Fruit fly (Drosophila melanogaster) whole organism, embryonic: Measurements from ENCODE around the gene Galphai.

Experiments
- Ada2b ChIP-seq: fragments of 200-800 bp; sonication (Bioruptor generic); IDR thresholded peaks from 2 replicates; pipeline ENCODE4 v1.3.6; 2022; ENCODE audit warnings: missing biosample characterization, missing genetic modification characterization
- Aef1 ChIP-seq: fragments of 200-800 bp; sonication (Bioruptor generic); IDR thresholded peaks from 3 replicates; pipeline ENCODE4 v1.3.6; 2022; ENCODE audit warnings: missing biosample characterization, missing genetic modification characterization
- CG10267 ChIP-seq: fragments of 200-800 bp; sonication (Bioruptor generic); optimal IDR thresholded peaks from 2 replicates; lab custom pipeline; 2018; ENCODE audit warnings: missing biosample characterization, mild to moderate bottlenecking, missing genetic modification characterization, moderate library complexity
- CG10979 ChIP-seq: fragments of 200-800 bp; sonication (Bioruptor generic); optimal IDR thresholded peaks from 2 replicates; lab custom pipeline; 2018; ENCODE audit warnings: missing biosample characterization, mild to moderate bottlenecking, missing genetic modification characterization, moderate library complexity
- CG11085 ChIP-seq: fragments of 200-800 bp; sonication (Bioruptor generic); IDR thresholded peaks from 2 replicates; pipeline ENCODE4 v1.3.6; 2022; ENCODE audit warnings: missing biosample characterization, missing genetic modification characterization
- CG12391 ChIP-seq: fragments of 200-800 bp; sonication (Bioruptor generic); optimal IDR thresholded peaks from 3 replicates; lab custom pipeline; 2018; ENCODE audit warnings: missing biosample characterization, mild to moderate bottlenecking, missing genetic modification characterization, moderate library complexity
- CG13296 ChIP-seq: fragments of 200-800 bp; sonication (Bioruptor generic); optimal IDR thresholded peaks from 3 replicates; lab custom pipeline; 2018; ENCODE audit warnings: missing biosample characterization, mild to moderate bottlenecking, missing genetic modification characterization
- CG2120 ChIP-seq: fragments of 200-800 bp; sonication (Bioruptor generic); optimal IDR thresholded peaks from 3 replicates; lab custom pipeline; 2016; ENCODE audit warnings: missing biosample characterization, missing genetic modification characterization
- CG30403 ChIP-seq: fragments of 200-800 bp; sonication (Bioruptor generic); optimal IDR thresholded peaks from 3 replicates; lab custom pipeline; 2016; ENCODE audit warnings: missing biosample characterization, missing genetic modification characterization
- CG31441 ChIP-seq: fragments of 200-800 bp; sonication (Bioruptor generic); IDR thresholded peaks from 2 replicates; pipeline ENCODE4 v1.3.6; 2022; ENCODE audit warnings: missing biosample characterization, missing genetic modification characterization
- CG3163 ChIP-seq: fragments of 200-800 bp; sonication (Bioruptor generic); optimal IDR thresholded peaks from 3 replicates; lab custom pipeline; 2016; ENCODE audit warnings: missing biosample characterization, missing genetic modification characterization
- CG32767 ChIP-seq: fragments of 200-800 bp; sonication (Bioruptor generic); IDR thresholded peaks from 2 replicates; pipeline ENCODE4 v1.3.6; 2022; ENCODE audit warnings: missing biosample characterization, missing genetic modification characterization
- CG33557 ChIP-seq: fragments of 200-800 bp; sonication (Bioruptor generic); optimal IDR thresholded peaks from 2 replicates; lab custom pipeline; 2019; ENCODE audit warnings: missing biosample characterization, mild to moderate bottlenecking, missing genetic modification characterization, moderate library complexity
- CG3407 ChIP-seq: fragments of 200-800 bp; sonication (Bioruptor generic); optimal IDR thresholded peaks from 2 replicates; lab custom pipeline; 2018; ENCODE audit warnings: missing biosample characterization, mild to moderate bottlenecking, missing genetic modification characterization
- CG4730 ChIP-seq: fragments of 200-800 bp; sonication (Bioruptor generic); IDR thresholded peaks from 2 replicates; pipeline ENCODE4 v1.3.6; 2022; ENCODE audit warnings: missing biosample characterization, missing genetic modification characterization
- CG6272 ChIP-seq: fragments of 200-800 bp; sonication (Bioruptor generic); IDR thresholded peaks from 2 replicates; pipeline ENCODE4 v1.3.6; 2022; ENCODE audit warnings: missing biosample characterization, missing genetic modification characterization
- CG8290 ChIP-seq, 3 experiments: fragments of 200-800 bp; sonication (Bioruptor generic); optimal IDR thresholded peaks; 2 replicates each; lab custom pipeline; 2016 to 2019; ENCODE audit warnings: missing biosample characterization in 3 of 3, missing genetic modification characterization in 3 of 3, mild to moderate bottlenecking in 2 of 3, moderate library complexity in 1 of 3
- CTCF ChIP-seq: fragments of 200-800 bp; sonication (Bioruptor generic); optimal IDR thresholded peaks from 2 replicates; lab custom pipeline; 2017; ENCODE audit warnings: missing biosample characterization, mild to moderate bottlenecking, missing genetic modification characterization, moderate library complexity
- Dll ChIP-seq: fragments of 200-800 bp; sonication (Bioruptor generic); IDR thresholded peaks from 4 replicates; pipeline ENCODE4 v1.3.6; 2022; ENCODE audit warnings: missing biosample characterization, missing genetic modification characterization; ENCODE audit not compliant: partially characterized antibody
- Drgx ChIP-seq: fragments of 200-800 bp; sonication (Bioruptor generic); IDR thresholded peaks from 2 replicates; pipeline ENCODE4 v1.3.6; 2022; ENCODE audit warnings: missing biosample characterization, missing genetic modification characterization
- E2f2 ChIP-seq: fragments of 200-800 bp; sonication (Bioruptor generic); IDR thresholded peaks from 2 replicates; pipeline ENCODE4 v1.3.6; 2022; ENCODE audit warnings: missing biosample characterization, missing genetic modification characterization
- Ets65A ChIP-seq: fragments of 200-800 bp; sonication (Bioruptor generic); peaks from one replicate; lab custom pipeline; 2016; ENCODE audit warnings: missing biosample characterization, missing genetic modification characterization
- Fer1 ChIP-seq: fragments of 200-800 bp; sonication (Bioruptor generic); optimal IDR thresholded peaks from 2 replicates; lab custom pipeline; 2017; ENCODE audit warnings: missing biosample characterization, mild to moderate bottlenecking, missing genetic modification characterization
- Mad ChIP-seq: fragments of 200-800 bp; sonication (Bioruptor generic); optimal IDR thresholded peaks from 2 replicates; lab custom pipeline; 2016; ENCODE audit warnings: missing biosample characterization, missing genetic modification characterization
- Meics ChIP-seq: fragments of 200-800 bp; sonication (Bioruptor generic); optimal IDR thresholded peaks from 2 replicates; lab custom pipeline; 2017; ENCODE audit warnings: missing biosample characterization, mild to moderate bottlenecking, missing genetic modification characterization
- Myb ChIP-seq: fragments of 200-800 bp; sonication (Bioruptor generic); optimal IDR thresholded peaks from 2 replicates; lab custom pipeline; 2016; ENCODE audit warnings: missing biosample characterization, missing genetic modification characterization
- PHDP ChIP-seq: fragments of 200-800 bp; sonication (Bioruptor generic); optimal IDR thresholded peaks from 3 replicates; lab custom pipeline; 2018; ENCODE audit warnings: missing biosample characterization, mild to moderate bottlenecking, missing genetic modification characterization, moderate library complexity
- Ssrp ChIP-seq: fragments of 200-800 bp; sonication (Bioruptor generic); optimal IDR thresholded peaks from 2 replicates; lab custom pipeline; 2018; ENCODE audit warnings: missing biosample characterization, mild to moderate bottlenecking, missing genetic modification characterization, moderate library complexity
- Vsx1 ChIP-seq: fragments of 200-800 bp; sonication (Bioruptor generic); optimal IDR thresholded peaks from 2 replicates; lab custom pipeline; 2017; ENCODE audit warnings: missing biosample characterization, mild to moderate bottlenecking, missing genetic modification characterization, missing genetic modification reagents
- Xrp1 ChIP-seq: fragments of 200-800 bp; sonication (Bioruptor generic); IDR thresholded peaks from 2 replicates; pipeline ENCODE4 v1.3.6; 2022; ENCODE audit warnings: missing biosample characterization, missing genetic modification characterization
- YL-1 ChIP-seq: fragments of 200-800 bp; sonication (Bioruptor generic); optimal IDR thresholded peaks from 3 replicates; lab custom pipeline; 2017; ENCODE audit warnings: missing biosample characterization, mild to moderate bottlenecking, missing genetic modification characterization
- ap ChIP-seq: fragments of 200-800 bp; sonication (Bioruptor generic); IDR thresholded peaks from 2 replicates; pipeline ENCODE4 v1.3.6; 2022; ENCODE audit warnings: missing biosample characterization, missing genetic modification characterization
- az2 ChIP-seq: fragments of 200-800 bp; sonication (Bioruptor generic); optimal IDR thresholded peaks from 3 replicates; lab custom pipeline; 2016; ENCODE audit warnings: missing biosample characterization, missing genetic modification characterization
- bsh ChIP-seq, 2 experiments: fragments of 200-800 bp; sonication (Bioruptor generic); optimal IDR thresholded peaks; 2 replicates each; lab custom pipeline; 2017 to 2018; ENCODE audit warnings: mild to moderate bottlenecking in 2 of 2, missing biosample characterization in 2 of 2, missing genetic modification characterization in 2 of 2, moderate library complexity in 1 of 2
- chm ChIP-seq: fragments of 200-800 bp; sonication (Bioruptor generic); IDR thresholded peaks from 2 replicates; pipeline ENCODE4 v1.3.6; 2022; ENCODE audit warnings: missing biosample characterization, missing genetic modification characterization
- chn ChIP-seq: fragments of 200-800 bp; sonication (Bioruptor generic); optimal IDR thresholded peaks from 2 replicates; lab custom pipeline; 2016; ENCODE audit warnings: missing biosample characterization, missing genetic modification characterization
- ems ChIP-seq: fragments of 200-800 bp; sonication (Bioruptor generic); optimal IDR thresholded peaks from 3 replicates; lab custom pipeline; 2016; ENCODE audit warnings: missing biosample characterization, missing genetic modification characterization
- hbn ChIP-seq: fragments of 200-800 bp; sonication (Bioruptor generic); IDR thresholded peaks from 2 replicates; pipeline ENCODE4 v1.3.6; 2022; ENCODE audit warnings: missing biosample characterization, missing genetic modification characterization; ENCODE audit not compliant: partially characterized antibody
- jigr1 ChIP-seq: fragments of 200-800 bp; sonication (Bioruptor generic); IDR thresholded peaks from 3 replicates; pipeline ENCODE4 v1.3.6; 2022; ENCODE audit warnings: missing biosample characterization, missing genetic modification characterization
- lmd ChIP-seq: fragments of 200-800 bp; sonication (Bioruptor generic); IDR thresholded peaks from 2 replicates; pipeline ENCODE4 v1.3.6; 2022; ENCODE audit warnings: missing biosample characterization, missing genetic modification characterization
- lola ChIP-seq, 3 experiments: fragments of >200 bp in 2 of 3; fragments of 200-800 bp in 1 of 3; sonication (Bioruptor generic) in 1 of 3; optimal IDR thresholded peaks; 2 replicates each; lab custom pipeline; 2017 to 2019; ENCODE audit warnings: missing biosample characterization in 3 of 3, missing genetic modification characterization in 3 of 3, mild to moderate bottlenecking in 1 of 3, moderate library complexity in 1 of 3
- scrt ChIP-seq: fragments of 200-800 bp; sonication (Bioruptor generic); optimal IDR thresholded peaks from 2 replicates; lab custom pipeline; 2018; ENCODE audit warnings: missing biosample characterization, mild to moderate bottlenecking, missing genetic modification characterization, moderate library complexity
- sens ChIP-seq: fragments of 200-800 bp; sonication (Bioruptor generic); peaks from one replicate; lab custom pipeline; 2016; ENCODE audit warnings: missing biosample characterization, missing genetic modification characterization
- sima ChIP-seq: fragments of 200-800 bp; sonication (Bioruptor generic); optimal IDR thresholded peaks from 2 replicates; lab custom pipeline; 2016; ENCODE audit warnings: missing biosample characterization, missing genetic modification characterization
- sqz ChIP-seq: fragments of 200-800 bp; sonication (Bioruptor generic); optimal IDR thresholded peaks from 3 replicates; lab custom pipeline; 2018; ENCODE audit warnings: missing biosample characterization, mild to moderate bottlenecking, missing genetic modification characterization
- stwl ChIP-seq: fragments of 200-800 bp; sonication (Bioruptor generic); optimal IDR thresholded peaks from 3 replicates; lab custom pipeline; 2018; ENCODE audit warnings: missing biosample characterization, mild to moderate bottlenecking, missing genetic modification characterization, moderate library complexity
- tgo ChIP-seq: fragments of 200-800 bp; sonication (Bioruptor generic); IDR thresholded peaks from 3 replicates; pipeline ENCODE4 v1.3.6; 2022; ENCODE audit warnings: missing biosample characterization, missing genetic modification characterization
- tup ChIP-seq: fragments of 200-800 bp; sonication (Bioruptor generic); optimal IDR thresholded peaks from 2 replicates; lab custom pipeline; 2016; ENCODE audit warnings: missing biosample characterization, mild to moderate bottlenecking, missing genetic modification characterization, moderate library complexity
- unpg ChIP-seq: fragments of 200-800 bp; sonication (Bioruptor generic); optimal IDR thresholded peaks from 3 replicates; lab custom pipeline; 2018; ENCODE audit warnings: missing biosample characterization, mild to moderate bottlenecking, missing genetic modification characterization, moderate library complexity

Gene Galphai

dm6 chr3L:6968961-6969814, 10.7 kb downstream of the Galphai start, which contains the start of the genes Mis12 and CG9953 (continued):
- TF ChIP-seq CG12391 (tag; lab: Kevin White, UChicago) (peak; percentile 64), CG2120 (GFP tag; lab: Kevin White, UChicago) (peak; percentile 36), CG10267 (tag; lab: Kevin White, UChicago) (peak; percentile 21), tgo (GFP tag; lab: Robert Waterston, UW) (peak; percentile 31; the same call in 1 of the 3 replicates), Myb (GFP tag; lab: Kevin White, UChicago) (no peak), Meics (GFP tag; lab: Kevin White, UChicago) (peak; percentile 55), lola (GFP tag; optimal IDR thresholded peaks at IDR 0.05; lab: Kevin White, UChicago) (peak in 1 of 3 experiments; percentile 62), Mad (GFP tag; lab: Kevin White, UChicago) (no peak), CG30403 (GFP tag; lab: Kevin White, UChicago) (peak; percentile 72), lmd (GFP tag; lab: Robert Waterston, UW) (peak; percentile 48), CG33557 (GFP tag; lab: Kevin White, UChicago) (peak; percentile 43), CG8290 (GFP tag; optimal IDR thresholded peaks at IDR 0.05; lab: Kevin White, UChicago) (no peak), CG8290 (tag; optimal IDR thresholded peaks at IDR 0.05; lab: Kevin White, UChicago) (no peak), CG6272 (no peak), Ets65A (GFP tag; lab: Kevin White, UChicago) (no peak), chm (GFP tag; lab: Robert Waterston, UW) (no peak), sima (no peak), Vsx1 (GFP tag; lab: Kevin White, UChicago) (no peak), chn (peak; percentile 11), E2f2 (GFP tag; lab: Robert Waterston, UW) (peak; percentile 59), YL-1 (GFP tag; lab: Kevin White, UChicago) (no peak), CTCF (GFP tag; lab: Kevin White, UChicago) (no peak), Drgx (0 out of 2 replicates have a peak, but pooled peaks have one; percentile 23), unpg (GFP tag; lab: Kevin White, UChicago) (peak; percentile 24), jigr1 (GFP tag; lab: Robert Waterston, UW) (no peak), ap (GFP tag; lab: Robert Waterston, UW) (0 out of 2 replicates have a peak, but pooled peaks have one; percentile 5), tup (GFP tag; lab: Kevin White, UChicago) (no peak), Ada2b (peak; percentile 17; the same call in 1 of the 2 replicates), Aef1 (GFP tag; lab: Robert Waterston, UW) (no peak), CG13296 (GFP tag; lab: Kevin White, UChicago) (no peak), CG3163 (GFP tag; lab: Kevin White, UChicago) (no peak), stwl (tag; lab: Kevin White, UChicago) (no peak), CG11085 (GFP tag; lab: Robert Waterston, UW) (no peak), sens (GFP tag; lab: Kevin White, UChicago) (peak; percentile 82), bsh (GFP tag; optimal IDR thresholded peaks at IDR 0.05; lab: Kevin White, UChicago) (peak; percentile 15 to 28), CG31441 (GFP tag; lab: Robert Waterston, UW) (no peak; the same call in 1 of the 2 replicates), Xrp1 (GFP tag; lab: Robert Waterston, UW) (peak; percentile 25; the same call in 1 of the 2 replicates), az2 (GFP tag; lab: Kevin White, UChicago) (peak; percentile 55), ems (GFP tag; lab: Kevin White, UChicago) (no peak), sqz (GFP tag; lab: Kevin White, UChicago) (no peak), CG10979 (peak; percentile 15), Dll (GFP tag; lab: Robert Waterston, UW) (no peak), CG4730 (0 out of 2 replicates have a peak, but pooled peaks have one; percentile 25), CG32767 (GFP tag; lab: Robert Waterston, UW) (0 out of 2 replicates have a peak, but pooled peaks have one; percentile 49), scrt (no peak), hbn (no peak), CG3407 (GFP tag; lab: Kevin White, UChicago) (no peak), Ssrp (tag; lab: Kevin White, UChicago) (peak; percentile 36), PHDP (tag; lab: Kevin White, UChicago) (peak; percentile 42), Fer1 (GFP tag; lab: Kevin White, UChicago) (no peak)
